Fruit fly (Drosophila melanogaster) S2 (cell line): ENCODE data around the gene CG13308.

Experiments
- CG8478 ChIP-seq: fragments of >200 bp; optimal IDR thresholded peaks from 2 replicates; lab custom pipeline; 2018
- CTCF ChIP-seq, 2 experiments: fragments of >200 bp; optimal IDR thresholded peaks; 2 replicates each; lab custom pipeline; 2018

dm6 chr3L:8767876-8768275 is 40.5 kb upstream of the CG13308 start:
- no peak for TF ChIP-seq CG8478 (lab: Kevin White, UChicago)
- no peak for TF ChIP-seq CTCF (optimal IDR thresholded peaks at IDR 0.05; lab: Kevin White, UChicago)
